Worm (Caenorhabditis elegans) whole organism, L2 larva: ENCODE data around the gene fbxc-7.

Experiments used
- crh-2 ChIP-seq: sonication (generic microtip); optimal IDR thresholded peaks from 2 replicates; lab custom pipeline; 2017; ENCODE audit warnings: missing biosample characterization, missing genetic modification characterization
- lin-39 ChIP-seq: fragments of 150-350 bp; optimal IDR thresholded peaks from 2 replicates; lab custom pipeline; 2014; ENCODE audit warnings: missing biosample characterization, missing genetic modification reagents, missing genetic modification characterization
- nhr-11 ChIP-seq: fragments of 150-350 bp; optimal IDR thresholded peaks from 2 replicates; lab custom pipeline; 2014; ENCODE audit warnings: missing biosample characterization, missing genetic modification characterization
- nhr-21 ChIP-seq: fragments of 150-350 bp; optimal IDR thresholded peaks from 2 replicates; lab custom pipeline; 2014; ENCODE audit warnings: missing biosample characterization, missing genetic modification characterization
- nhr-237 ChIP-seq: fragments of 150-350 bp; optimal IDR thresholded peaks from 2 replicates; lab custom pipeline; 2014; ENCODE audit warnings: missing biosample characterization, missing genetic modification characterization
- nhr-25 ChIP-seq: fragments of 150-350 bp; sonication (generic microtip); optimal IDR thresholded peaks from 3 replicates; lab custom pipeline; 2014; ENCODE audit warnings: missing biosample characterization, missing genetic modification characterization
- skn-1 ChIP-seq: sonication (generic microtip); optimal IDR thresholded peaks from 2 replicates; lab custom pipeline; 2017; ENCODE audit warnings: missing biosample characterization, missing genetic modification characterization
- unc-62 ChIP-seq: fragments of 150-350 bp; optimal IDR thresholded peaks from 2 replicates; lab custom pipeline; 2014; ENCODE audit warnings: missing biosample characterization, missing genetic modification reagents, missing genetic modification characterization
- ztf-11 ChIP-seq: sonication (generic microtip); optimal IDR thresholded peaks from 2 replicates; lab custom pipeline; 2017; ENCODE audit warnings: missing biosample characterization, missing genetic modification characterization

ce11 chrII:972850-973249 lies 18.1 kb downstream of the fbxc-7 start, which contains the start of gene C32B5.15:
- TF ChIP-seq crh-2 (tag; lab: Kevin White, UChicago) (no peak), nhr-237 (tag; lab: Kevin White, UChicago) (no peak), nhr-21 (tag; lab: Kevin White, UChicago) (no peak), lin-39 (no peak), nhr-25 (tag; lab: Kevin White, UChicago) (no peak), nhr-11 (tag; lab: Kevin White, UChicago) (no peak), unc-62 (GFP tag; lab: Kevin White, UChicago) (no peak), skn-1 (tag; lab: Kevin White, UChicago) (no peak), ztf-11 (tag; lab: Kevin White, UChicago) (no peak)
